Worm (Caenorhabditis elegans) whole organism, early embryonic: ENCODE results near the gene K01B6.4.

ENCODE experiments used
- B0310.2 ChIP-seq: sonication (generic microtip); optimal IDR thresholded peaks from 2 replicates; lab custom pipeline; 2016; ENCODE audit warnings: mild to moderate bottlenecking, missing genetic modification characterization, missing compliant biosample characterization
- F13C5.2 ChIP-seq: sonication (generic microtip); optimal IDR thresholded peaks from 2 replicates; lab custom pipeline; 2017; ENCODE audit warnings: mild to moderate bottlenecking, missing genetic modification characterization, inconsistent platforms, missing compliant biosample characterization
- aly-1 ChIP-seq: sonication (generic microtip); optimal IDR thresholded peaks from 2 replicates; lab custom pipeline; 2016; ENCODE audit warnings: missing genetic modification characterization, missing compliant biosample characterization
- ama-1 ChIP-seq: fragments of 150-350 bp; optimal IDR thresholded peaks from 2 replicates; lab custom pipeline; 2014
- ceh-13 ChIP-seq: fragments of 200-800 bp; sonication (Bioruptor generic); optimal IDR thresholded peaks from 2 replicates; lab custom pipeline; 2018; ENCODE audit warnings: mild to moderate bottlenecking, missing genetic modification characterization, missing compliant biosample characterization
- ceh-36 ChIP-seq: sonication (generic microtip); optimal IDR thresholded peaks from 2 replicates; lab custom pipeline; 2016; ENCODE audit warnings: missing genetic modification characterization, inconsistent platforms, missing compliant biosample characterization
- ets-7 ChIP-seq: sonication (generic microtip); optimal IDR thresholded peaks from 2 replicates; lab custom pipeline; 2016; ENCODE audit warnings: missing genotype, missing genetic modification characterization, missing compliant biosample characterization
- hmbx-1 ChIP-seq: sonication (generic microtip); optimal IDR thresholded peaks from 2 replicates; lab custom pipeline; 2016; ENCODE audit warnings: mild to moderate bottlenecking, missing genetic modification characterization, missing compliant biosample characterization
- hmg-4 ChIP-seq: fragments of 200-800 bp; sonication (Bioruptor generic); optimal IDR thresholded peaks from 2 replicates; lab custom pipeline; 2018; ENCODE audit warnings: mild to moderate bottlenecking, missing genetic modification characterization, missing compliant biosample characterization
- hnd-1 ChIP-seq: sonication (generic microtip); optimal IDR thresholded peaks from 2 replicates; lab custom pipeline; 2016; ENCODE audit warnings: missing genetic modification characterization, missing compliant biosample characterization
- pes-1 ChIP-seq: fragments of 200-800 bp; sonication (Bioruptor generic); IDR thresholded peaks from 2 replicates; pipeline ENCODE4 v1.3.6; 2022; ENCODE audit warnings: missing genetic modification reagents, missing genetic modification characterization, missing compliant biosample characterization
- scrt-1 ChIP-seq: fragments of 200-800 bp; sonication (Bioruptor generic); IDR thresholded peaks from 2 replicates; pipeline ENCODE4 v1.3.6; 2022; ENCODE audit warnings: missing genetic modification characterization, missing compliant biosample characterization
- sea-1 ChIP-seq: fragments of 200-800 bp; sonication (Bioruptor generic); conservative IDR thresholded peaks from 2 replicates; pipeline ENCODE4 v1.3.6; 2022; ENCODE audit warnings: missing genetic modification characterization, missing compliant biosample characterization
- tbx-11 ChIP-seq: fragments of 200-800 bp; sonication (Bioruptor generic); IDR thresholded peaks from 2 replicates; pipeline ENCODE4 v1.3.6; 2022; ENCODE audit warnings: missing genetic modification characterization, missing compliant biosample characterization
- tbx-37 ChIP-seq: fragments of 200-800 bp; sonication (Bioruptor generic); conservative IDR thresholded peaks from 2 replicates; pipeline ENCODE4 v1.3.6; 2022; ENCODE audit warnings: missing genetic modification reagents, missing genetic modification characterization, missing compliant biosample characterization
- tra-4 ChIP-seq: sonication (generic microtip); optimal IDR thresholded peaks from 2 replicates; lab custom pipeline; 2017; ENCODE audit warnings: missing genetic modification characterization, missing compliant biosample characterization

The K01B6.4 gene

DNA sequence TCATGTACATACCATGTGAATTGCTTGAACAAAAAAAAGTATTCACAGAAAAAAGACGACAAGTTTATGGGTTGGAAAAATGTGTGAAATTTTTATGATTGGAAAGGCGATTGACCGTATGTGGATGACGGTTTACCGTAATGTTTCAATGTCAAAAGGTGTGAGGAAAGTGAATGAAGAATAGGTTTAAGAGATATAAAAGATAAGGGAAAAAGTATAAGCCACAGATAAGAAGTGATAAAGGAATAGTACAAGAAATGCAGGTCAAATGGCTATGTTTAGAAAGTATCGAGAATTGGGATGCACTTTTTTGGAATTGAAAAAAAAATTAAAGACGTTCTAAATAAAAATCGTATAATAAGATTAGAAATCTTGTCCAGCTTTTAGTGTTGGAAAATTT is 19.4 kb downstream of the K01B6.4 start:
- TF ChIP-seq ets-7 (no peak), hnd-1 (tag; lab: Kevin White, UChicago) (no peak), tra-4 (tag; lab: Kevin White, UChicago) (no peak), tbx-11 (no peak)

DNA sequence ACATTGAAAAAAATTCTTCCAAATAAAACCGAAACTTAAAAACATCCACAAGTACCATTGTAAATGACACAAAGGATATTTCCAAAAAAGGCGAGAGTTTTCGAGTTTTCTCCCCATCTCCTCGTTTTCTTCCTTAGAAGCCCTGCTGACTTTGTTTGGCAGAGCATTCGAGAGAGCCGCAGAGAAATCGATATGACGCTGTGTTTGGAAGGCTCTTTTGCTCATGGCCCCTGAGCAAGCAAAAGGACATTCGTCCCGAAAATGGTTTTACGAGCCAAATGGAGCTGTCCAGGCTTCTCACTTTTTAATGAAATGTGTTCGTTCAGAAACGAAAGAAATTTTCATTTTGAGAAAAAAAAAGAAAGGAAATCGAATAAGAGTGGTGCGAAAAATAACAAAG is 25.1 kb downstream of the K01B6.4 start:
- TF ChIP-seq tbx-11: no peak
- no peak for TF ChIP-seq hnd-1 (tag; lab: Kevin White, UChicago)
- no peak for TF ChIP-seq B0310.2
- TF ChIP-seq ets-7: no peak
- no peak for TF ChIP-seq ceh-13 (GFP tag; lab: Kevin White, UChicago)
- TF ChIP-seq hmg-4 (GFP tag; lab: Kevin White, UChicago): no peak
- TF ChIP-seq aly-1 (tag; lab: Kevin White, UChicago): no peak

DNA sequence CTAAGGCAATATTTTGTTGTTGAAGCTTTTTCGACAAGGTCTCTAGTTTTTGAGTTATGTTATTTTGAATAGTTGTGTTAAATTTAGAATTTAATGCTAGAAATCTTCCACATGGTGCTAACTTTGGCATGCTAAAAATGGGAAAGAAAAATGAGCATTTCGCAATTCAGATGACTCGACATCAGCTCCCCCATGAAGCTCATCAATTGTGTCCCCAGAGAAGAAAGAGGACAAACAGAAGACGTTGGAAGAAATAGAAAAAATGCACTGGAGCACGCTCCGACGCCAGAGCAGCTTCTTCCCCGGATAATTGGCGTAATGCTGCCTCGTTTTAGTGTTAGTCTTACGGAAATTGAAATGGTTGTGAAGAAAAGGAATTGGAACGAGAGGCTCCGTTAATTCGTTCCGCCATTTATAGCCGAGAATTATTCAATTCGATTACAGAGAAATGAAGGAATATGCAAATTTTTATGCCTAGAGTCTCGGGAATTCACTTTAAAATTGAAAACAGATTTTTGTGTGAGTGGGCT is 25.8 kb downstream of the K01B6.4 start:
- TF ChIP-seq scrt-1: no peak
- TF ChIP-seq F13C5.2: no peak
- TF ChIP-seq ama-1 (lab: Kevin White, UChicago): no peak
- TF ChIP-seq tbx-37: no peak
- no peak for TF ChIP-seq B0310.2
- no peak for TF ChIP-seq pes-1 (GFP tag; lab: Robert Waterston, UW)
- no peak for TF ChIP-seq tbx-11
- no peak for TF ChIP-seq ceh-13 (GFP tag; lab: Kevin White, UChicago)

DNA sequence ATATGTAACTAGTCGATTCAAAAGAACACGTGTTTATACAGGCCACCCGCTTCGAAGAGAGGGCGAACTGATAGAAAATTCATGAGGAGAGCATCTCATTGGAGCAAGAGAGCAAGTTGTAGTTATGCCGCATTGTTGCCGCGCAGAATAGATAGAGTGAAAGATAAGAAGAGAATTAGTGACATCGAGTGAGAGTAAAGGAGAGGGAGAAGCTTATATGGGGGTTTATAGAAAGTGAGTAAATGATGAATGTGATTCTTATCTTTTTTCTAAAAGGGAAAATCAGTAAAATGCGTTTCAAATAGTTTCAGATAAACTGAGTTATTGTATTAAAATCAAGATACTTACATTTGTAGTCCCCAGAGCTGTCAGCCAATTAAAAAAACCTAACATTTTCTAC is 27.1 kb downstream of the K01B6.4 start:
- no peak for TF ChIP-seq tra-4 (tag; lab: Kevin White, UChicago)
- no peak for TF ChIP-seq hmbx-1
- TF ChIP-seq pes-1 (GFP tag; lab: Robert Waterston, UW): no peak
- no peak for TF ChIP-seq hmg-4 (GFP tag; lab: Kevin White, UChicago)
- TF ChIP-seq ceh-13 (GFP tag; lab: Kevin White, UChicago): no peak
- TF ChIP-seq tbx-11: no peak
- no peak for TF ChIP-seq scrt-1
- TF ChIP-seq ets-7: no peak
- TF ChIP-seq tbx-37: no peak
- no peak for TF ChIP-seq ama-1 (lab: Kevin White, UChicago)
- no peak for TF ChIP-seq B0310.2

DNA sequence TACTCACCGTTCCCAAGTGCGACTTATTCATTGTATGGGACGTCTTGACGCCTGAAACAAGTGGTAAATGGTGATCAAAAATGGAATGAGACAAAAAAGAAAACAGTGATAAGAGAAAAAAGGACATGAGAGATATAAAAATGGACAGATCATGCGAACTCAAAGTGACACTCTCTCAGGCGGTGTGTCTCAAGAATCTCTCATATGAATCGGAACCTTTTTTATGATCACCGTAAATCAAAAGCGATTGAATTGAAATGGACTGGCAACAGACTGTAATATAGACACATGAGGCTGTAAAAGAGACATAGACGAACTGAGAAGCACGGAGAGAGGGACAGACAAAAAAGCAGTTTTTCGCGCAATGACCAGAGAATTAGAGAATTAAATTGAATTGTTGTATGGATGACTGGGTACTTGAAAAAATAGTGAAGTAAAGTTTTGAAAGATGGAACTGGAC is 28.2 kb downstream of the K01B6.4 start, which contains the start of gene clip-1:
Gene clip-1, minus strand, starts transcription at position 51 of the 460 bp plus-strand sequence.
- TF ChIP-seq aly-1 (tag; lab: Kevin White, UChicago): no peak
- no peak for TF ChIP-seq pes-1 (GFP tag; lab: Robert Waterston, UW)

DNA sequence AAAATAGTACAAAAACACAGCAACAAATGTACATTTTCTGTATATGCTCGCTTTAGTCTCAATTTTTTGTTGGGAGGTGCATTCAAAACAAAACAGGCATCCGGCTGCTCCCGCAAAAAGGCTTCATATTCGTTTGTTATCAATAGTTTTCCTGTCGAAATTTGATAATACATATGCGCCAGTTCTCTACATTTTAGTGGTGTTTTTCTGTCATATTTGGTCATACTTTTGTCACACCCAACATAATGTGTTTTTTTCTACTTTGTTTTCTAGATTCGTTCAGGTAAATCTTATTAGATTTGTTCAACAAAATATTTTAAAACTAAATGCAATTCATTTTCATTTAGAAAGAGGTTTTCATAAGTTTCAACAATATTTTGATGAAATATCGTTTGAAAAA is 38.7 kb downstream of the K01B6.4 start:
- no peak for TF ChIP-seq sea-1 (GFP tag; lab: Robert Waterston, UW)
- no peak for TF ChIP-seq ceh-36 (tag; lab: Kevin White, UChicago)
- no peak for TF ChIP-seq ceh-13 (GFP tag; lab: Kevin White, UChicago)

DNA sequence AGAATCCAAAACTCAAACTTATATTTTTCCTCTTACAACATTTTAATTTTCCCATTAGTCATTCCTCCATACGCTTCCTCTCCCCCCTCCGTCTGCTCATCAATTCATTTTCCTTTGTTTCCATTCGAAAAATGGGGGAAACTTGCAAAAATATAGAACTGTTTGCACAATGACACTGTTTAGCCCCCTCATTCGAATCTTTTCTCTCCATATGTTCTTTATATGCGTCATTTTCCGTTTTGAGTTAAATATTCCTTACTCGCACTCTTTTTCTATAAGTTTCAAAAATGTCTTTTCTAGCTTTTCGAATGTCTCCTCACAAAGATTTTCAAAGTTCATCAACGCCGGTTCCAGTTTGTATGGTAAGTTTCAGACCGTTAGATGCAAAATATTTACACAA is 40.3 kb downstream of the K01B6.4 start, which contains the start of gene M01A8.1:
Gene M01A8.1, plus strand, starts transcription at position 301 of the 400 bp plus-strand sequence.
- TF ChIP-seq ama-1 (lab: Kevin White, UChicago): no peak

DNA sequence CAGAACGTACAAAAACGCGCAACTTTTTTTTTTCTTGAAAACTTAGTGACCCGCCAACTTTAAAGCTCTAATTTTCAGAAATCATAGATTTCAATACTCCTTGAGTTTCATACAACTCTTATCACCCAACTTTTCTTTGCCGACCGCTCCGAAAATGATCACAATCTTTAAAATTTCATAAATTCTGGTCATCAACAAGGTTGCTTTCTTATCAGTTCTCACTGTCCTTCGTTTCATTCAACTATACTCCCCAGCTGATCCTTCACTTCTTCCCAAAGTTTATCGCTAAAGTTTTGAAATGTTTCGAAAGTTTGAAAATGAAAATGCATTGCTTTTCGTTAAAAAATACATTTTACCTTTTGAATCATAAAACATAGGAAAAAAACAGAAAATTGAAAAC is 41.4 kb downstream of the K01B6.4 start:
- no peak for TF ChIP-seq tbx-11

DNA sequence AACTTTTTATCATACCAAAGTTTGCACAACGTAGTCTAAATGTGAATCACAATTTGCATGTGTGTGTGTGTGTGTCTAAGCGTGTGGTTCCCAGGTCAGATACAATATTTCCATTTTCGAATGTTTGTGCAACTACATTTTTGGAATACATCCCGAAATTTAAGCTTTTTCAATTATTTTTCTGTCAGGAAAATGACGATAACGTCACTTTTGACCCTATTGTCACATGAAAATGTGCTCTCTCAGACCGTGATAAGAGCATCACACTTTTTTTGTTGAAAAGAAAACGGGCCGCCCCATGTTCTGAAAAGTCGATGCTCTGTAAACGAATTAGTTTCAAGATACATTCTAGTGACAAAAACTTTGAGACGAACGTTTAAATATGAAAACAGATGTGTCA is 42.3 kb downstream of the K01B6.4 start:
- TF ChIP-seq hmbx-1: no peak
- no peak for TF ChIP-seq B0310.2
- TF ChIP-seq ceh-36 (tag; lab: Kevin White, UChicago): no peak
- no peak for TF ChIP-seq hmg-4 (GFP tag; lab: Kevin White, UChicago)
- TF ChIP-seq aly-1 (tag; lab: Kevin White, UChicago): no peak
- no peak for TF ChIP-seq ets-7

DNA sequence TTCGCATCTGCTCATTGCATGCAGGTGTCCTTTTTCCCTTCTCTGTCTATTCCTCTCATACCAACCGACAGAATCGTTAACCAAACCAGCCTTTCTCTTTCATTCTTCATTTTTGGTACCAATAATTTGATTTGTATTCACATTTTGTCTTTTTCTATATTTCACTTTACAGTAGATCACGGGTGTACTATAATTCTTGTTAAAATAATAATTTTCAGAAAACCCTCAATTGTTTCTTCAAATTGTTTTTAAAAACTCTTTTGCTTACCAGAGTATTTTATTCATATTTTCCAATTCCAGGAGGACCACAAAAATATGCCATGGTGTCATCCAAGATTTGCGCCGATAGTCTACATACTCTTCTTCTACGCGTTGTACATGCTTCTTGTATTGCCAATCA is 46.5 kb downstream of the K01B6.4 start, which contains the start of gene T02C1.2:
Gene T02C1.2, plus strand, starts transcription at position 301 of the 400 bp plus-strand sequence.
- TF ChIP-seq tra-4 (tag; lab: Kevin White, UChicago) (no peak), scrt-1 (no peak), pes-1 (GFP tag; lab: Robert Waterston, UW) (no peak), ceh-36 (tag; lab: Kevin White, UChicago) (no peak)

DNA sequence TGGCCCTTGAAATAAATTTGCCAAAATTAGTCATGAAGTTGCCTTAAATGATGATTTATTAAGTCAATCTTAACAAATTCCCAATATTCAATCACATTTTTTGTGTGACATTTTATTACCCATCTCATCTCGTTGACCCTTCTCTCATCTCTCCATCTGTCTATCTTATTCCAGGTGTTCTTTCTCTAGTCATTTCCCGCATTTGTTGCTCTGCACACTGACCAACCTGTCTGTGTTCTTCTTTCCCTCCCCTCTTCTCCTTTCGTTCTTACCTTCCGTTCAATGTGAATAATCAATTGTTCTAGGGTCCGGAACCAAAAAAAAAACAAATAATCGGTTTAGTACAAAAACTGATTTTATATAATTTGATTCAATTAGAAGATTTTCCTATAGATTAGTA is 50.0 kb downstream of the K01B6.4 start, which contains the start of gene T02C1.1:
Gene T02C1.1, plus strand, starts transcription at position 305 of the 400 bp plus-strand sequence.
- TF ChIP-seq aly-1 (tag; lab: Kevin White, UChicago) (peak; percentile 26), sea-1 (GFP tag; lab: Robert Waterston, UW) (no peak)
